Fruit fly (Drosophila melanogaster): ENCODE measurements around the gene CG34367.
A peak's percentile ranks its signal among the peaks of the same experiment; 100 is the strongest.

Gene CG34367

DNA sequence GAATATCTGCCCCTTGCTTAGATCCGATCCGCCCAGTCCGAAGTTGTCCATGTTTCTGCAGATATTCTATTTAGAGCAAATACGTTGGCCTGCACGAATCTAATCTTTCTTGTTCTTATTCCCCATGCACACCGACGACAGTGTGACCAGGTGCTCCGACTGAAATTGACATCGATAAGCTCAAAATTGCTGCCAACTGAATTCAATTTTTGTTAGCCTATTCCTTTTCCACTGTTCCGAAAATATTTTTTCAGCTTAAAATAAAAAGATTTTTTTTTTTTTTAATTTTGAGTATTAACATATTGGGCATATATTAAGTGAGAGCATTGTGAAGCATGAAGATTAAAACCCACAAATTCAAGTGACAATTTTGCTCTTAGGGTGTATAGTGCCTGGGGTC is 49.9 kb downstream of the CG34367 start, which contains the start of gene nmd (continued):
- no peak for TF ChIP-seq fd3F (GFP tag; optimal IDR thresholded peaks at IDR 0.05)
- TF ChIP-seq Doc2 (GFP tag; IDR thresholded peaks at IDR 0.05): no peak
- no peak for TF ChIP-seq CG10462 (GFP tag; optimal IDR thresholded peaks at IDR 0.05)
- TF ChIP-seq HLH4C (GFP tag; IDR thresholded peaks at IDR 0.05; ENCODE audit: partially characterized antibody): no peak
- TF ChIP-seq CG6683 (GFP tag; optimal IDR thresholded peaks at IDR 0.05): no peak
- no peak for TF ChIP-seq sqz (GFP tag; optimal IDR thresholded peaks at IDR 0.05)
- no peak for TF ChIP-seq abd-A (tag; optimal IDR thresholded peaks at IDR 0.05)
- peak; percentile 53; the same call in 1 of the 2 replicates for TF ChIP-seq Bgb (GFP tag; IDR thresholded peaks at IDR 0.05; ENCODE audit: partially characterized antibody)
- TF ChIP-seq Ravus (GFP tag; IDR thresholded peaks at IDR 0.05): no peak
- no peak for TF ChIP-seq CG7357 (GFP tag; IDR thresholded peaks at IDR 0.05)
- no peak for TF ChIP-seq sna (GFP tag; IDR thresholded peaks at IDR 0.05; ENCODE audit: partially characterized antibody)
- TF ChIP-seq Vsx1 (GFP tag; optimal IDR thresholded peaks at IDR 0.05): no peak
- TF ChIP-seq CG6254 (GFP tag; optimal IDR thresholded peaks at IDR 0.05): no peak
- no peak for TF ChIP-seq bcd (GFP tag; optimal IDR thresholded peaks at IDR 0.05)
- TF ChIP-seq Ssrp (tag; optimal IDR thresholded peaks at IDR 0.05): no peak
- TF ChIP-seq Antp (GFP tag; optimal IDR thresholded peaks at IDR 0.05): no peak
- TF ChIP-seq B-H2 (GFP tag; optimal IDR thresholded peaks at IDR 0.05): no peak
- peak; percentile 38; the same call in 1 of the 2 replicates for TF ChIP-seq bbx (GFP tag; IDR thresholded peaks at IDR 0.05; ENCODE audit: partially characterized antibody)
- TF ChIP-seq hbn (GFP tag; IDR thresholded peaks at IDR 0.05; ENCODE audit: partially characterized antibody): no peak
- TF ChIP-seq CG34376 (GFP tag; optimal IDR thresholded peaks at IDR 0.05): peak; percentile 43
- no peak for TF ChIP-seq CG4820 (GFP tag; optimal IDR thresholded peaks at IDR 0.05)
- TF ChIP-seq CG5245 (GFP tag; optimal IDR thresholded peaks at IDR 0.05): no peak
- TF ChIP-seq CG43689 (GFP tag; IDR thresholded peaks at IDR 0.05): no peak
- no peak for TF ChIP-seq CG17912 (GFP tag; optimal IDR thresholded peaks at IDR 0.05)
- TF ChIP-seq CG12769 (tag; optimal IDR thresholded peaks at IDR 0.05): no peak
- no peak for TF ChIP-seq Dad (GFP tag; optimal IDR thresholded peaks at IDR 0.05)
- TF ChIP-seq Rfx (GFP tag; IDR thresholded peaks at IDR 0.05): peak; percentile 57
- TF ChIP-seq CTCF (GFP tag; optimal IDR thresholded peaks at IDR 0.05): no peak
- TF ChIP-seq inv (GFP tag; IDR thresholded peaks at IDR 0.05; ENCODE audit: partially characterized antibody): no peak
- no peak for TF ChIP-seq salm (tag; optimal IDR thresholded peaks at IDR 0.05)
- TF ChIP-seq CG4730 (GFP tag; IDR thresholded peaks at IDR 0.05): no peak
- TF ChIP-seq Eip74EF (GFP tag; optimal IDR thresholded peaks at IDR 0.05): no peak
- TF ChIP-seq cg (GFP tag; optimal IDR thresholded peaks at IDR 0.05): peak; percentile 4
- no peak for TF ChIP-seq Oaz (GFP tag; IDR thresholded peaks at IDR 0.05)
- TF ChIP-seq CkIIα-i1 (GFP tag; IDR thresholded peaks at IDR 0.05): no peak
- no peak for TF ChIP-seq CG7556 (GFP tag; optimal IDR thresholded peaks at IDR 0.05)
- no peak for TF ChIP-seq Dip3 (GFP tag; optimal IDR thresholded peaks at IDR 0.05)
- TF ChIP-seq CG15514 (GFP tag; optimal IDR thresholded peaks at IDR 0.05): peak; percentile 82
- no peak for TF ChIP-seq vnd (GFP tag; IDR thresholded peaks at IDR 0.05; ENCODE audit: partially characterized antibody)
- peak; percentile 20 for TF ChIP-seq NfI (GFP tag; optimal IDR thresholded peaks at IDR 0.05)
- TF ChIP-seq pros (GFP tag; optimal IDR thresholded peaks at IDR 0.05): no peak
- TF ChIP-seq Kr (GFP tag; optimal IDR thresholded peaks at IDR 0.05): no peak
- TF ChIP-seq Abd-B (GFP tag; optimal IDR thresholded peaks at IDR 0.05): no peak
- no peak for TF ChIP-seq prd (optimal IDR thresholded peaks at IDR 0.05)
- TF ChIP-seq prd (GFP tag; IDR thresholded peaks at IDR 0.05): peak; percentile 4; the same call in 1 of the 3 replicates
- no peak for TF ChIP-seq CG17568 (GFP tag; optimal IDR thresholded peaks at IDR 0.05)
- TF ChIP-seq sisA (GFP tag; IDR thresholded peaks at IDR 0.05): no peak
- TF ChIP-seq tna (GFP tag; IDR thresholded peaks at IDR 0.05; ENCODE audit: partially characterized antibody): peak; percentile 12; the same call in 1 of the 2 replicates
- no peak for TF ChIP-seq Lim3 (GFP tag; IDR thresholded peaks at IDR 0.05)
- no peak for TF ChIP-seq tin (GFP tag; optimal IDR thresholded peaks at IDR 0.05)
- no peak for TF ChIP-seq CG31365 (tag; optimal IDR thresholded peaks at IDR 0.05)

Measured in whole organism, embryonic.